Worm (Caenorhabditis elegans): ENCODE measurements around the gene xrn-1.

DNA sequence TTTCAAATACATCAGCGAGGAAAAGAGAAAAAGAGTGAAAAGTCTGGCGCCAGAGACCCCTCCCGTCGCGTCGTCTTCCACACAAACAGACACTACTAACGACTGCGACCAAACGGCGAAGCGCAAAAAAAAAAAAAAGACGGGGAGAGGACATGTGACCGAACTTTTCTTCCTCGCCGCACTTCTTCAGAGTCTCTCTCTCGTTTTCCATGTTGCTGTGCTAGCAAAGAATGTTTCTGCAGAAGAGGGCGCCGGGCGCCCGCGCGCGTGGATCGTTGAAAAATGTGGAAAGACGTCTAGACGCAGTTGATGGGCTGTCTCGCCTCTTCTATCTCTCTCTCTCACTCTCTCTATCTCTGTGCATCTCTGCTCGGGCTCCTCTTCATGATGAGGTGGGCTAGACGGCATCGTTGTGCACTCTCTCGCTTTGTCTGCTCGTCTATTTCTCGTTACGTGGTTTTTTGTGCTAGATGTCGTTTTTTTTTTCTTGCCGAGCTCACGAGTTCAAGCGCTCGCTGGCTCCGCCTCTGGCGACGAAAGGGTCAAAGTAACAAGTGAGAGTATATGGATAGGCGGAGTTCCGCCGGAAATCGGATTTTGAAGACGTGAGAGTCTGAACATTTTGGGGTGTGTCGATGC lies 28.4 kb upstream of the xrn-1 start:
- TF ChIP-seq mdl-1 (tag; optimal IDR thresholded peaks at IDR 0.05) (peak; percentile 96 to 99), ceh-44 (GFP tag; IDR thresholded peaks at IDR 0.05) (no peak), F49E8.2 (tag; optimal IDR thresholded peaks at IDR 0.05; ENCODE audit: borderline replicate concordance) (no peak), mdt-29 (GFP tag; IDR thresholded peaks at IDR 0.05) (peak; percentile 70; the same call in 1 of the 2 replicates), hmg-1.1 (GFP tag; IDR thresholded peaks at IDR 0.05) (peak; percentile 96), hlh-30 (tag; optimal IDR thresholded peaks at IDR 0.05; ENCODE audit: insufficient read depth) (peak; percentile 97), unc-62 (GFP tag; optimal IDR thresholded peaks at IDR 0.05 in 1 of 2) (peak in 1 of 2 experiments; percentile 98), unc-62 (tag; optimal IDR thresholded peaks at IDR 0.05) (peak; percentile 53), nhr-237 (tag; optimal IDR thresholded peaks at IDR 0.05) (no peak), ces-1 (GFP tag; optimal IDR thresholded peaks at IDR 0.05) (no peak)

Measured in whole organism, L4 larva.